Worm (Caenorhabditis elegans): Measurements from ENCODE around the gene nmur-3.

The nmur-3 gene

ce11 chrX:4435396-4435795 is 30.9 kb upstream of the nmur-3 start:
- TF ChIP-seq zag-1 (tag; optimal IDR thresholded peaks at IDR 0.05) (no peak), Y55F3AM.14 (GFP tag; optimal IDR thresholded peaks at IDR 0.05) (no peak), snpc-4 (tag; optimal IDR thresholded peaks at IDR 0.05) (no peak), ztf-4 (tag; optimal IDR thresholded peaks at IDR 0.05) (no peak), unc-55 (GFP tag; optimal IDR thresholded peaks at IDR 0.05) (no peak), mbf-1 (tag; optimal IDR thresholded peaks at IDR 0.05) (no peak), alr-1 (tag; optimal IDR thresholded peaks at IDR 0.05) (no peak), unc-39 (tag; optimal IDR thresholded peaks at IDR 0.05) (no peak), nhr-77 (tag; optimal IDR thresholded peaks at IDR 0.05) (no peak), gmeb-1 (tag; optimal IDR thresholded peaks at IDR 0.05) (no peak), skn-1 (tag; optimal IDR thresholded peaks at IDR 0.05) (no peak), sma-9 (GFP tag; optimal IDR thresholded peaks at IDR 0.05) (no peak), sma-9 (tag; optimal IDR thresholded peaks at IDR 0.05) (no peak), egl-27 (tag; optimal IDR thresholded peaks at IDR 0.05) (no peak), nhr-237 (tag; optimal IDR thresholded peaks at IDR 0.05) (no peak), aly-2 (tag; optimal IDR thresholded peaks at IDR 0.05) (no peak), nhr-21 (tag; optimal IDR thresholded peaks at IDR 0.05) (no peak), mdl-1 (tag; optimal IDR thresholded peaks at IDR 0.05) (no peak), ceh-16 (tag; optimal IDR thresholded peaks at IDR 0.05) (no peak), nhr-11 (tag; optimal IDR thresholded peaks at IDR 0.05) (no peak), F13H6.1 (tag; optimal IDR thresholded peaks at IDR 0.05) (no peak)

ce11 chrX:4437555-4437954 is 28.8 kb upstream of the nmur-3 start, which contains the start of gene cest-26:
cest-26 (minus strand) TSS chrX:4437655.
- TF ChIP-seq F13H6.1 (tag; optimal IDR thresholded peaks at IDR 0.05) = no peak
- TF ChIP-seq crh-2 (tag; optimal IDR thresholded peaks at IDR 0.05) = peak; percentile 12
- TF ChIP-seq nhr-237 (tag; optimal IDR thresholded peaks at IDR 0.05) = no peak
- no peak for TF ChIP-seq elt-1 (tag; optimal IDR thresholded peaks at IDR 0.05)
- peak; percentile 20 for TF ChIP-seq fos-1 (tag; optimal IDR thresholded peaks at IDR 0.05)
- no peak for TF ChIP-seq nhr-129 (tag; optimal IDR thresholded peaks at IDR 0.05)
- no peak for TF ChIP-seq zag-1 (tag; optimal IDR thresholded peaks at IDR 0.05)
- TF ChIP-seq elt-3 (tag; optimal IDR thresholded peaks at IDR 0.05) = no peak

ce11 chrX:4438823-4439222 is 27.5 kb upstream of the nmur-3 start:
- TF ChIP-seq nhr-10 (tag; optimal IDR thresholded peaks at IDR 0.05) (no peak), fos-1 (tag; optimal IDR thresholded peaks at IDR 0.05) (no peak), nhr-21 (tag; optimal IDR thresholded peaks at IDR 0.05) (no peak), sma-9 (GFP tag; optimal IDR thresholded peaks at IDR 0.05) (no peak), sma-9 (tag; optimal IDR thresholded peaks at IDR 0.05) (no peak), gmeb-1 (tag; optimal IDR thresholded peaks at IDR 0.05) (no peak), nhr-237 (tag; optimal IDR thresholded peaks at IDR 0.05) (no peak), mbf-1 (tag; optimal IDR thresholded peaks at IDR 0.05) (no peak), elt-3 (tag; optimal IDR thresholded peaks at IDR 0.05) (no peak), zag-1 (tag; optimal IDR thresholded peaks at IDR 0.05) (no peak)

ce11 chrX:4439616-4440015 is 26.7 kb upstream of the nmur-3 start:
- TF ChIP-seq nhr-11 (tag; optimal IDR thresholded peaks at IDR 0.05) (no peak), unc-39 (tag; optimal IDR thresholded peaks at IDR 0.05) (no peak), unc-55 (GFP tag; optimal IDR thresholded peaks at IDR 0.05) (no peak), nhr-77 (tag; optimal IDR thresholded peaks at IDR 0.05) (no peak), sem-4 (tag; optimal IDR thresholded peaks at IDR 0.05) (no peak), ztf-11 (tag; optimal IDR thresholded peaks at IDR 0.05) (no peak), F13H6.1 (tag; optimal IDR thresholded peaks at IDR 0.05) (peak; percentile 2), nhr-23 (tag; optimal IDR thresholded peaks at IDR 0.05) (no peak), fos-1 (tag; optimal IDR thresholded peaks at IDR 0.05) (peak; percentile 29), alr-1 (tag; optimal IDR thresholded peaks at IDR 0.05) (no peak), nhr-6 (tag; optimal IDR thresholded peaks at IDR 0.05) (no peak)

- no peak for TF ChIP-seq unc-39 (tag; optimal IDR thresholded peaks at IDR 0.05)
Observed at ce11 chrX:4440641-4441040, 25.7 kb upstream of the nmur-3 start, which contains the start of gene F15A8.1. F15A8.1 (plus strand) TSS chrX:4440941.

ce11 chrX:4444073-4444472 is 22.2 kb upstream of the nmur-3 start:
- TF ChIP-seq F13H6.1 (tag; optimal IDR thresholded peaks at IDR 0.05) (peak; percentile 55), egl-27 (tag; optimal IDR thresholded peaks at IDR 0.05) (peak; percentile 45), zag-1 (tag; optimal IDR thresholded peaks at IDR 0.05) (no peak), gmeb-1 (tag; optimal IDR thresholded peaks at IDR 0.05) (peak; percentile 41), C34F6.9 (tag; optimal IDR thresholded peaks at IDR 0.05) (peak; percentile 27), nhr-237 (tag; optimal IDR thresholded peaks at IDR 0.05) (no peak), ama-1 (optimal IDR thresholded peaks at IDR 0.05) (no peak), lin-13 (GFP tag; optimal IDR thresholded peaks at IDR 0.05) (peak; percentile 32), unc-55 (GFP tag; optimal IDR thresholded peaks at IDR 0.05) (peak; percentile 62), blmp-1 (tag; optimal IDR thresholded peaks at IDR 0.05; ENCODE audit: insufficient read depth) (no peak), lsy-2 (tag; optimal IDR thresholded peaks at IDR 0.05) (peak in 1 of 2 experiments; percentile 42), sma-3 (GFP tag; optimal IDR thresholded peaks at IDR 0.05) (no peak), sma-9 (GFP tag; optimal IDR thresholded peaks at IDR 0.05) (peak; percentile 76), sma-9 (tag; optimal IDR thresholded peaks at IDR 0.05) (no peak), unc-62 (GFP tag; optimal IDR thresholded peaks at IDR 0.05) (no peak), nhr-21 (tag; optimal IDR thresholded peaks at IDR 0.05) (peak; percentile 41), sem-4 (tag; optimal IDR thresholded peaks at IDR 0.05) (peak; percentile 20), mdl-1 (tag; optimal IDR thresholded peaks at IDR 0.05) (peak in 1 of 2 experiments; percentile 51), fos-1 (tag; optimal IDR thresholded peaks at IDR 0.05) (peak; percentile 29), snpc-4 (tag; optimal IDR thresholded peaks at IDR 0.05) (peak; percentile 3), ztf-4 (tag; optimal IDR thresholded peaks at IDR 0.05) (no peak), nhr-11 (tag; optimal IDR thresholded peaks at IDR 0.05) (no peak), crh-2 (tag; optimal IDR thresholded peaks at IDR 0.05) (peak; percentile 44), nhr-129 (tag; optimal IDR thresholded peaks at IDR 0.05) (peak; percentile 70)

All from whole organism, L2 larva.